Worm (Caenorhabditis elegans) whole organism, late embryonic: Measurements from ENCODE around the gene ser-1.

Source experiments
- K02D7.2 ChIP-seq: sonication (generic microtip); optimal IDR thresholded peaks from 2 replicates; lab custom pipeline; 2017; ENCODE audit warnings: mild to moderate bottlenecking, missing genetic modification characterization, missing compliant biosample characterization
- ceh-31 ChIP-seq: sonication (generic microtip); optimal IDR thresholded peaks from 2 replicates; lab custom pipeline; 2016; ENCODE audit warnings: missing genetic modification characterization, missing compliant biosample characterization
- ets-4 ChIP-seq: sonication (generic microtip); optimal IDR thresholded peaks from 2 replicates; lab custom pipeline; 2016; ENCODE audit warnings: missing genetic modification characterization, missing compliant biosample characterization
- fkh-10 ChIP-seq: fragments of 150-350 bp; optimal IDR thresholded peaks from 2 replicates; lab custom pipeline; 2014; ENCODE audit warnings: missing biosample characterization, missing genetic modification reagents, missing genetic modification characterization
- hlh-30 ChIP-seq: sonication (generic microtip); optimal IDR thresholded peaks from 2 replicates; lab custom pipeline; 2017; ENCODE audit warnings: antibody characterized with exemption, missing genetic modification characterization, missing compliant biosample characterization; ENCODE audit not compliant: insufficient read depth
- nfya-1 ChIP-seq: sonication (generic microtip); optimal IDR thresholded peaks from 2 replicates; lab custom pipeline; 2017; ENCODE audit warnings: missing genetic modification characterization, mild to moderate bottlenecking, missing compliant biosample characterization, antibody characterized with exemption, moderate library complexity
- sox-4 ChIP-seq: sonication (generic microtip); optimal IDR thresholded peaks from 2 replicates; lab custom pipeline; 2017; ENCODE audit warnings: mild to moderate bottlenecking, missing genetic modification characterization, inconsistent platforms, missing compliant biosample characterization
- tbx-2 ChIP-seq: sonication (generic microtip); optimal IDR thresholded peaks from 2 replicates; lab custom pipeline; 2016; ENCODE audit warnings: missing genetic modification characterization, missing compliant biosample characterization

DNA sequence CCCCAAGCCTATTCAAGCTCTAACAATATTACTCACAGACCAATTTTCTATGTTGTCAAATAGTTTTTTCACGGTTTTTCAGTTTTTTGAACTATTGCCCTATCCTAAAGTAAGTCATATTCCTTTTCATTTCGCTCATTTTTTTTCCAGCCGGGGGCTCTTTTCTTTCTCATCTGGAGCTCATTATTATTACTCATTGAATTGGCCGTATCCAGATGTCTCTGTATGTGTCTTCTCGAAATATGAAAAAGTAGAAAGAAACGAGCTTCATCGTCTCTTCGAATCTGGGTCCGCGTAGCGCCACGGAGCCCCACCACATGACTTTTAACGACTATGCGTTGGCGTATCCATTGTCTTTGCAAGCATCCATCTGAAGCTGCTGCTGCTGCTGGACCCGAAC, 49.1 kb upstream of the ser-1 start:
- TF ChIP-seq hlh-30 (tag; lab: Kevin White, UChicago): no peak
- no peak for TF ChIP-seq sox-4
- no peak for TF ChIP-seq fkh-10 (GFP tag; lab: Kevin White, UChicago)
- TF ChIP-seq nfya-1 (tag; lab: Kevin White, UChicago): no peak
- TF ChIP-seq tbx-2: no peak
- TF ChIP-seq ets-4 (tag; lab: Kevin White, UChicago): no peak
- no peak for TF ChIP-seq K02D7.2
- no peak for TF ChIP-seq ceh-31
